Worm (Caenorhabditis elegans) whole organism, dauer: Measurements from ENCODE around the gene F31E9.3.

ENCODE experiments used
- unc-62 ChIP-seq: sonication (generic microtip); optimal IDR thresholded peaks from 2 replicates; lab custom pipeline; 2017; ENCODE audit warnings: missing biosample characterization, missing genetic modification reagents, missing genetic modification characterization

F31E9.3 gene

DNA sequence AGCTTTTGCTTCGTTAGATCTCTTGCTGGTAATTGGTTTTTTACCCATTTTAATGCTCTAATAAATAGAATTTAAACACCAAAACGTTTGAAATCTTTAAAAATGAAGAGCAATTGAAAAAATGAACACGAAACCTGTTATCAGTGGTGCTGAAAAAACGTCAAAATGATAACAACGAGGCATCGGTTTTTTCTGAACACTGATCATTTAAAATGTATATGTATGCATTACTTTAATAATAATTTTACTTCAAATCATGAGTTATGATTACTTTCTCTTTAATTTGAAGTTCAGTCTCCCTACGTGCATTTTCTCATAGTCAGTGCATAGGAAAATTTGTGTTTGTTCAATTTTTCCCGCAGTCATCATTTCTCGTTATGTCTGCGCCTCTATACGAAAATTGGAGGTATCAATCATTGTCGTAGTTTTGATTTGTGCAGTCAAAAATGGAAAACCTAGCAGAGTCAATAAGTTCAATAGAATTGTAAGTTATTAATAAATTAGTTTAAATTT, at the start of gene F31E9.3:
Gene F31E9.3 (plus strand): TSS at position 194 of the 513 bp plus-strand sequence.
- TF ChIP-seq unc-62 = no peak

DNA sequence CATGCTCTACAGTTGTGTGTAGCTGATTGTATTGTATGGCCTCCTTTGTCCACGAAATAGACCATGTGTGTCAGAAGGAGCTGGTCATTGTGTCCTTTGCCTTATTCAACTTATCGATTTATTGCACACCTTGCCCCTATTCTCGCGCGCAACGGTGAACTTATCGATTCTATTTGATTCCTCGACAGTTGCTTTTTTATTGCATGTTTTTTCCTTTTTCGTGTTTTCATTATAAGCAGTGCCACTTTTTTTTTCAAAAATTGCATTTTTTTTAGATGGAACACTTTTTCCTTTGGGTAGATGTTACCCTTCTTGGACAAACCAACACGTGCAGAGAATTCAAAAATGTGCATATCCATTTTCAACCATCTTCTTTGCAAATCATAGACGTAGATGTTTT, 49.1 kb upstream of the F31E9.3 start, which contains the start of gene K10G4.10:
Gene K10G4.10 (plus strand): TSS at position 301 of the 400 bp plus-strand sequence.
- no peak for TF ChIP-seq unc-62

DNA sequence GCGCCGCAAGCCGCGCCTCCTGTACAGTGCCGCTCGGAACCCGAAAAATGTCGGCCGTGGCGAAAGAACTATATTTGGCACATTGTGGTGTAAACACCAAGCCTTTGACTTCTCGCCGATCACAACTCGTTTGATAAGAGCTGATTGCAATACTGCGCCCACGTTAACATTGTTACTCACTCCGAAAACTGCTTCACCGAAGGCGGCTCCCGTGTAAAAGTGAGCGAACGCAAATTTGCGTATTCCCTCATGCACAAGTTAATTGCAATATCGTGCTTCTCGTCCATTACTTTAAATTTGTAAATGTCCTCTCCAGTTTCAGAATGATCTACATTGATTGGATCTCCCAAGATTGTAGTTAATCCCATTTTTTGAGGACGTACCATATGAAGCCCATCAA, 38.2 kb upstream of the F31E9.3 start:
- no peak for TF ChIP-seq unc-62

DNA sequence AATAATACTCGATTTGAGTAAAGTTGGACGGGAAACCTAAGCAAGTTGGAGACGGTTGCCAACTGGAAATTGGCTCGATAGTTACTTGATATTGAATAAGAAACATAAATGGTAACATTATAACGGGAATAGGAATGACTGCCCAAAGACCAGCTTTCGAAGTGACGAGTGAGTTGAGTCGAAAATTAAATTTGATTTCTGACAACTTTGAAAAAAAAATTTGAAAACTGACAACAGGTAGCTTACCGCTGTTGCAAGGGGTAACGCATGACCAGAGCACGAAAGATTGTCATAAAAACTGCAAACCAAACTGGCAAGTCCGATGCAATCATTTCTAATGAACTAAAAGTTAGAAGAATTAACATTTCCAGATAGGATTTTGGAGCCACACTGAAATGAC, 29.6 kb upstream of the F31E9.3 start:
- no peak for TF ChIP-seq unc-62

DNA sequence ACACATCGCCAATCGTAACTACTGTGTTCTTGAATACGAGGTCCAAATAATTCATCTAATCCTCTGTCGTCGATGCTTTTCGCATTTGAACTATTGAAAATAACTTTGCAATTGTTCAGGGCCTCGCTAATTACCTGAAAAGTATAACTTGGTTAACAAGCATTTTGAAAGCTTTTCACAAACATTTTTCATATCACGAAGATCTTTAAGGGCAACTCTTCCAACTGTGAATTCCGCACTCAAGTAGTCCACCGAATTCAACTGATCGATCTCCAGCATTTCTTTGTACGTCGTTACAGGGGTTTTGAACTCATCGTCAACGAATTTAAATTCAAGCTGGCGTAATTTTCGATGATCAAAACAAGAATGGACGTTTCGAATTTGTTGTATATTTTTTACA, 25.9 kb upstream of the F31E9.3 start:
- TF ChIP-seq unc-62 = no peak

DNA sequence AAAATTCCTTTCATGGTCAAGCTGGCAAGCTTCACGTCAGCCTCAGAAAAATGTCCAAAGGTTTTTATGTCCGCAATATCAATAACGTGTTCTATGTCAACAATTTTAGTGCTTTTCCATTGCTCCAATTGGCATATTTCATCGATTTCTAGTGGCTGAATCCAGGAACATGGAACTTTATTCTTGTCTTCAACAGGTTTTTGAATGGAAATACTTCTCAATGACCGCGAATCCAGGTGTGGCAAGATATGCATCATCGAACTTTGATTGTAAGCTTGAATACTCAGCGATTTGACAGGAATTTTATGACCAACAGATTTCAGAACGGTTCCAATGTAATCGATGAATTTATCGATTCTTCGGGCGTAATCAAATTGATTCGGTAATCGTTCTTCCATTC, 23.7 kb upstream of the F31E9.3 start:
- TF ChIP-seq unc-62 = no peak

DNA sequence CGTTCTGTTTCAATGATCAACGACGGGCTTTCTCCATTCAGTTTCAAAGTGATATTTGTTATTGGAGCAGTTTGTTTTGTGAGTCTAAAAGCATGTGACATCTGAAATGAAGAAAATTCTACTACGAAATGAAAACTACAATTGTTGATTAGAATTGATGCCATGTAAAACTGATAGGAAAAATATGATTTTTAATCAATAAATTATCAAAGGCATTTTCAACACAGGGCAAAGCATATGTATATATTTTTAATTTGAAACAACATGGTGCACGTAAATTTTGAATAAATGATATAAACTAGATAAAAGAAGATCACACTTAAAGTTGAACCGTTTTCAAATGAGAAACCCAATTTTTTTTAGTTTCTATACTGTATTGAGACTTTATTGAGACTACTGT, 21.0 kb upstream of the F31E9.3 start, which contains the start of gene K10G4.5:
Gene K10G4.5 (minus strand): TSS at position 101 of the 400 bp plus-strand sequence.
- no peak for TF ChIP-seq unc-62

DNA sequence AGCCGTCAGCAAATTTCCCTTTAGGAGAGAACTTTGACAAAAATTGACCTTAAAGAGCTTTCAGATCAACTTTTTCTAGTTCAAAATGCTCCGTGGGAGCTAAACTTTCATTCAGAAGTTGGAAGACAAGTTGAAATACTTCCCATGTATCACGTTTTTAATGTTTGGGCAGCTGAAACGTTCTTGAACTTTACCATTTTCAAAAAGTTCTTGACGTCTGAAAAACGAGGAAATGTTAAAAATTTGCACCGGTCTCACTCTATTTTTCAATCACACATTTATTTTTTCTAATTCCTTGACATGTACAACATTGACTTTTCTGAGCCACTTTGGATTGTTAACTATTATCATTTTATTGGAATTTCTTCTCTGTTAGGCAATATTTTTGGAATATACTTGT, 19.6 kb upstream of the F31E9.3 start, which contains the start of gene sri-70:
Gene sri-70 (plus strand): TSS at position 301 of the 400 bp plus-strand sequence.
- TF ChIP-seq unc-62 = no peak

DNA sequence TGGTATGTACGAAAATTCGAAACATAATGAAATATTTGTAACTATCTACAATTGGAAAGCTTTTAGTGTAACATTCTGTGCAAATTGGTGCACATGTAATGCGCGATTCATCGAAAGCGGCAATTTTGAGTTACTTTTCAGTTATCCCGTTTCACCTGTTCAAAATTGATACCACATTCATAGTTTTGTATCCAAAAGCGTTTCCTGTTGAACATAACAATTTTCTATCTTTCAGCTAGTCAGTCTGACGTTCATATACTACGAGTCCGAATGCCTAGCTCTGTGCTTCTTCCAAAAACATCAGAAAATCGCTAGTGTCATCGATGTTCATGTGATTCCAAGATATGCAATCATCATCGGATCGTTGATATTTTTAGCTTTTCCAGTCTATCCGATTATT, 19.0 kb upstream of the F31E9.3 start:
- no peak for TF ChIP-seq unc-62

DNA sequence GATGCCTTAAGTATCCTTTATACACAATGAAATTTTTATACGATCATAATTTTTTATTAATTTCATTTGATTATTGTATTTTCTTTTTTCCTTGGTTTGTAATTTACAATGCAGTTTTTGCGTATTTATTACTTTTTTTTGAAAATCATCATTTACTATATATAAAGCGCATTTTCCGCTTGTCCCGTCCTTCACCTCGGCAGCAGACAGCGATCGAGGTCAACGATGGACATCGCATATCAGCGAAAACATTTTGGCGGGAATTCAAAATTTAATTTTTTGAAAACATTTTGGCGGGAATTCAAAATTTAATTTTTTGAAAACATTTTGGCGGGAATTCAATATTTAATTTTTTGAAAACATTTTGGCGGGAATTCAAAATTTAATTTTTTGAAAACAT, 14.5 kb upstream of the F31E9.3 start:
- TF ChIP-seq unc-62 = no peak

DNA sequence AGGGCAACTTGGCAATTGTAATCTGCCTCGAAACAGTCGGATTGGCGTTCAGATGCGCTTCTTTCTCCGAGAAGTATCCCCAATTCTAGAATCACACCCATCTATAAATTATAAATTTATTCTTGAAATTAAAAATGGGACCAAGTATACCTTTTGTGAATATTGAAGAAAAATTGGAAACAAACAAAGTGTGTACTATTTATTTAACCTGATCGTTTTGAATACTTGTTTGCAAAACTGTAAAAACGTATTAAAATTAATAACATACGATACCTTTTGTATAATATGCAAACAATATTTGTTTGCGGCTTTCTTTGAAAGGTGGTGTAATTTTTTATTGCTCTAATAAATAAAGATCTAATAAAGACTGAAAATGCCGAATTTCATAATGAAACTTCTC, 10.0 kb upstream of the F31E9.3 start, which contains the start of gene Y61B8B.3:
Gene Y61B8B.3 (minus strand): TSS at position 101 of the 400 bp plus-strand sequence.
- no peak for TF ChIP-seq unc-62

DNA sequence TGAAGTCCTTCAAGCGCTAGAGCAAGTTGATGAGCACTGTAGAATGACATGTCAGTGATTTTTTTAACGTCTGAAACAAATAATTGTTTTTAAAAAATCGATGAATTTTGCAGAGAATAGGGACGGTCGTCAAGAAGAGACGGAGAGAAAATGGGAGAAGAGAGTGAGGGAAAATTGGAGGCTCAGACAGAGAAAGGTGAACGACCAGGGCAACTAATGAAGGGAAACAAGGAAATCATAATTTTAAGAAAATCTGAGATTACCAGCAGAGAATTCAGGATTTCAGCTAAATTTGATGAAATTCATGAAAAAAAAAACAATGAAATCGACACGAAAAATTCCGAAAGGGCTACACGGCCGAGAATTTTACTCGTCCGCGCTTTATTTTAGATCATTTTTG, 7.3 kb upstream of the F31E9.3 start, which contains the start of gene F31E9.6:
Gene F31E9.6 (minus strand): TSS at position 91 of the 400 bp plus-strand sequence.
- no peak for TF ChIP-seq unc-62

DNA sequence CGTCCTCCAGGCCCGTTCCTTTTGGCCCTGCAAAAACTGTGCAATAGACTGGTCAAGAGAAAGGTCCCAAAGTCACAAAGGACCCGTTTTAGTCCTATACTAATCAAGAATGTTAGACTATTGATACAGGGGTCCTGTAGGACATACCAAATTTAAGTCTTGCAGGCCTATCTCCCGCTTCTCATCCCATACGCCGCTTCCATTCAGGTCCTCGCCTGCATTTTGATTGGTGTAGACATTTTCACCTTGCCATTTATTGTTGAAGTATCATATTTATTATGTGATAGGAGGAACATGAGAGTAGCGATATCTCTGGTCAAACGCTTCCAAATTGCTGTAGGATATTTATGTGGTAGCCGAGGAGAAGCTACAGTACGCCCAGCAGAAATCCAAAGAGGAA, 5.1 kb upstream of the F31E9.3 start:
- TF ChIP-seq unc-62 = no peak

DNA sequence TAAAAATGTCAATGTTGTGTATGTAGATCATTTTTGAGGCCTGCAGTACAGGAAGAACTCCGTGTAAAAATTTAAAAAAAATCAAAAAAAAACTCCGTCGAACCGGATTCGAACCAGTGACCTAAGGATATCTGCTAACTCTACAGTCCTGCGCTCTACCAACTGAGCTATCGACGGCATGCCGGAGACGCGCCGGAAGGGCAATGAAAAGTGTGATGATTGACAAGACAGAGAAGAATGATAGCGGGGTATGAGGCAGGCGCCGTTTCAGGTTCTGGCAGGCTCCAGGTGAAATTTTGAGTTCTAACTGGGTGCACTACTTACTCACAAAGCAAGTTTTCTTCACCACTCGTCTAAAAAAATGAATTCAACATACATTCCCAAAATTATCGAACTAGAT, 4.6 kb upstream of the F31E9.3 start, which contains the start of gene srz-58:
Gene srz-58 (plus strand): TSS at position 362 of the 400 bp plus-strand sequence.
- no peak for TF ChIP-seq unc-62

DNA sequence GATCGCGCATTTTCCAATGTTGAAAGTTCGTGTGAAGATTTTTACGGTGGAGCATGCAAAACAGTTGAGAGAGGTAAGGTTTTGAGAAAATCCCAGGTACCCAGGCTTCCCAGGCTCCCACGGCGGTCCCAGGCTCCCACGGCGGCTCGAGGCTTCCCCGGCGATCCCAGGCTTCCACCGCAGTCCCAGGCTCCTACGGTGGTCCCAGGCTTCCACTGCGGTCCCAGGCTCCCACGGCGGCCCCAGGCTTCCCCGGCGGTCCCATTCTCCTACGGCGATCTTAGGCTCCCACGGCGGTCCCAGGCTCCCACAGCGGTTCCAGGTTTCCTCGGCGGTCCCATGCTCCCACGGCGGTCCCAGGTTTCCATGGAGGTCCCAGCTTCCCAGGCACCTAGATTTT, 1.5 kb downstream of the F31E9.3 start:
- no peak for TF ChIP-seq unc-62

DNA sequence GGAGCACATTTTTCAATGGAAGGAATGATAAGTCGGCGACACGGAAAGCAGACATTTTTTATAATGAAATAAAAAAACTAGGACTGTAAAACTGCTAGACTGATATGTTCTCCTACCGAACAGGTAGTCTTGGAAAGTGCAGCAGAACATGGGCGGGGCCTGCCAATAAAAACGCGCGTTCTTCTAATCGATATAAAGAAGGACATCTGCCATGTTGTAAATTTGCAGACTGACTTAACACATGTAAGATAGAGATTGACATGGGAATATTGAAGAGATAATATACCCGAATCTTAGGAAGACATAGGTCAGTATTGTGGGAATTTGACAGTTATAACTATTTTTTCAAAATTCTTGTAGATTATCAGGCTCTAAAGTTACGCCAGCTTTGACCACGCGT, 5.5 kb downstream of the F31E9.3 start, which contains the start of gene sdz-16:
Gene sdz-16 (minus strand): TSS at position 101 of the 400 bp plus-strand sequence.
- no peak for TF ChIP-seq unc-62

DNA sequence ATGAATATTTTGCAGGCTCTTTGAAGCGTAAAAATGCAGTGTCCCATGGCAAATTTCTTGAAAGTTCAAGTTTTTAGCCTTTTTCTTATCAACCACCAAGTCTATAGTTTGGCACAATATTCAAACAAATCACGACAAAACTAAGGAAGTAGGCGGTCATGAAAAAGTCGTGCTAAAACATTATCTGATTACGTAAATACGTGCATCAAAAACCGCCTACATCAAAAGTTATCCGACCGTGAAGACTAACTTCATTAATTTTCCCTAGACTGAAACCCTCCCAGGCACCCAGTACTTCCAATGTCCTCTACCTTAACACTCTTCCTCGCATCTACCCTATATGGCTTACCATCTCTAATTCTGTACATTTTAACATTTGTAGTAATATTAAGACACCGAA, 6.1 kb downstream of the F31E9.3 start, which contains the start of gene srg-44:
Gene srg-44 (plus strand): TSS at position 301 of the 400 bp plus-strand sequence.
- TF ChIP-seq unc-62 = no peak

DNA sequence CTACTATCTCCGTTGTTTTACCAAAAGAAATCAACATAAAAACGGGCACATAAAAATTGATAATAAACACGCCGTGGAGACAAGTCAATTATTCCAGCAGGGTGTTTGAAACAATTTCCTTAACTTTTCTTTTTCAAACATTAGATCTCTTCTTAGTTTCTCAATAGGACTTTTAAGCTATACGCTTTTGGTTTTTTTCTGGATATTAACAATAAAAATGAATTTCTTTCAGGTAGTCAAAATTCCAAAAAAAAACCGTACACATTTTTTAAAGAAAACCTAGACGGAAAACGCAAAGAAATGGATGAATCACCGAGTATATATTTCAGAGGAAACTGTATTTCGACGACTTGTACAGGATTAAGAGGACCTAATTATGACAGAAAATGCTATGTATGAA, 8.9 kb downstream of the F31E9.3 start, which contains the start of gene fbxa-185:
Gene fbxa-185 (plus strand): TSS at position 301 of the 400 bp plus-strand sequence.
- TF ChIP-seq unc-62 = no peak
